Fruit fly (Drosophila melanogaster): Measurements from ENCODE around the gene St2.

dm6 chr3R:9226146-9226545 lies 25.5 kb upstream of the St2 start:
- TF ChIP-seq CG7045 (GFP tag; optimal IDR thresholded peaks at IDR 0.05), result no peak
- TF ChIP-seq cnc (optimal IDR thresholded peaks at IDR 0.05), result no peak
- TF ChIP-seq toe (GFP tag; optimal IDR thresholded peaks at IDR 0.05), result no peak
- no peak for TF ChIP-seq CG1620 (GFP tag; optimal IDR thresholded peaks at IDR 0.05)
- no peak for TF ChIP-seq CG14711 (tag; optimal IDR thresholded peaks at IDR 0.05)
- no peak for TF ChIP-seq cic (GFP tag; optimal IDR thresholded peaks at IDR 0.05)
- TF ChIP-seq CG11617 (GFP tag; optimal IDR thresholded peaks at IDR 0.05), result no peak
- TF ChIP-seq kay (GFP tag; ENCODE audit: borderline replicate concordance), result no peak
- no peak for TF ChIP-seq CG7101 (tag; optimal IDR thresholded peaks at IDR 0.05)
- TF ChIP-seq Clk (GFP tag; optimal IDR thresholded peaks at IDR 0.05), result no peak
